Worm (Caenorhabditis elegans) whole organism, young adult: ENCODE measurements around the gene T16G12.3.

Source experiments
- Y67H2A.10 ChIP-seq: fragments of 200-800 bp; sonication (Bioruptor generic); conservative IDR thresholded peaks from 2 replicates; pipeline ENCODE4 v1.3.6; 2022; ENCODE audit warnings: missing genetic modification reagents, missing genetic modification characterization, missing compliant biosample characterization
- mes-4 ChIP-seq: sonication (generic microtip); optimal IDR thresholded peaks from 2 replicates; lab custom pipeline; 2016; ENCODE audit warnings: missing genotype, missing genetic modification characterization, missing compliant biosample characterization
- nfyb-1 ChIP-seq: fragments of 200-800 bp; sonication (Bioruptor generic); IDR thresholded peaks from 2 replicates; pipeline ENCODE4 v1.3.6; 2022; ENCODE audit warnings: missing genetic modification reagents, missing genetic modification characterization, missing compliant biosample characterization

ce11 chrIII:10049682-10050081 is 739 bp upstream of the T16G12.3 start, which contains the start of gene T16G12.1:
- TF ChIP-seq nfyb-1 (no peak), mes-4 (tag; lab: Kevin White, UChicago) (no peak), Y67H2A.10 (GFP tag; lab: Robert Waterston, UW) (no peak)
